Worm (Caenorhabditis elegans) whole organism, L4 larva: Measurements from ENCODE around the gene srh-293.
A peak's percentile ranks its signal among the peaks of the same experiment; 100 is the strongest.

ENCODE experiments used
- D1046.2 ChIP-seq: fragments of 200-800 bp; sonication (Bioruptor generic); IDR thresholded peaks from 2 replicates; pipeline ENCODE4 v1.3.6; 2022; ENCODE audit warnings: missing genetic modification characterization, missing compliant biosample characterization
- F10B5.3 ChIP-seq: sonication (generic microtip); optimal IDR thresholded peaks from 2 replicates; lab custom pipeline; 2016; ENCODE audit warnings: mild to moderate bottlenecking, missing genetic modification characterization, missing compliant biosample characterization
- F37D6.2 ChIP-seq: sonication (generic microtip); optimal IDR thresholded peaks from 2 replicates; lab custom pipeline; 2016; ENCODE audit warnings: mild to moderate bottlenecking, missing genetic modification characterization, missing compliant biosample characterization
- F49E8.2 ChIP-seq: sonication (generic microtip); optimal IDR thresholded peaks from 2 replicates; lab custom pipeline; 2016; ENCODE audit warnings: missing compliant biosample characterization, mild to moderate bottlenecking, missing genetic modification characterization, borderline replicate concordance
- R02D3.7 ChIP-seq: fragments of 150-350 bp; sonication (generic microtip); optimal IDR thresholded peaks from 3 replicates; lab custom pipeline; 2014; ENCODE audit warnings: missing biosample characterization, missing genetic modification characterization
- T26A8.4 ChIP-seq: fragments of 200-800 bp; sonication (Bioruptor generic); IDR thresholded peaks from 2 replicates; pipeline ENCODE4 v1.3.6; 2022; ENCODE audit warnings: missing genetic modification characterization, missing compliant biosample characterization
- Y48G9A.11 ChIP-seq: fragments of 200-800 bp; sonication (Bioruptor generic); IDR thresholded peaks from 2 replicates; pipeline ENCODE4 v1.3.6; 2022; ENCODE audit warnings: missing genetic modification reagents, missing genetic modification characterization, missing compliant biosample characterization
- Y5F2A.4 ChIP-seq: fragments of 200-800 bp; sonication (Bioruptor generic); optimal IDR thresholded peaks from 2 replicates; lab custom pipeline; 2018; ENCODE audit warnings: mild to moderate bottlenecking, missing genetic modification characterization, missing compliant biosample characterization
- aha-1 ChIP-seq: fragments of 150-350 bp; peaks from one replicate; lab custom pipeline; 2014; ENCODE audit warnings: missing biosample characterization, missing genetic modification characterization
- arid-1 ChIP-seq: fragments of 200-800 bp; sonication (Bioruptor generic); conservative IDR thresholded peaks from 2 replicates; pipeline ENCODE4 v1.3.6; 2022; ENCODE audit warnings: missing genetic modification reagents, missing genetic modification characterization, missing compliant biosample characterization
- ceh-20 ChIP-seq: fragments of 200-800 bp; sonication (Bioruptor generic); IDR thresholded peaks from 2 replicates; pipeline ENCODE4 v1.3.6; 2022; ENCODE audit warnings: missing genetic modification reagents, missing genetic modification characterization, missing compliant biosample characterization
- ceh-28 ChIP-seq: fragments of 150-350 bp; optimal IDR thresholded peaks from 2 replicates; lab custom pipeline; 2014; ENCODE audit warnings: missing biosample characterization, missing genetic modification reagents, missing genetic modification characterization
- ces-1 ChIP-seq: fragments of 150-350 bp; sonication (generic microtip); optimal IDR thresholded peaks from 4 replicates; lab custom pipeline; 2014; ENCODE audit warnings: missing biosample characterization, missing genetic modification reagents, missing genetic modification characterization
- cey-2 ChIP-seq: sonication (generic microtip); optimal IDR thresholded peaks from 3 replicates; lab custom pipeline; 2017; ENCODE audit warnings: missing genetic modification characterization, mild to moderate bottlenecking, missing compliant biosample characterization, antibody characterized with exemption, borderline replicate concordance; ENCODE audit not compliant: insufficient read depth
- dmd-9 ChIP-seq: fragments of 200-800 bp; sonication (Bioruptor generic); IDR thresholded peaks from 2 replicates; pipeline ENCODE4 v1.3.6; 2022; ENCODE audit warnings: missing genetic modification reagents, missing genetic modification characterization, missing compliant biosample characterization
- dve-1 ChIP-seq: sonication (generic microtip); optimal IDR thresholded peaks from 2 replicates; lab custom pipeline; 2017; ENCODE audit warnings: antibody characterized with exemption, mild to moderate bottlenecking, missing genetic modification characterization, missing compliant biosample characterization; ENCODE audit not compliant: insufficient read depth
- gei-8 ChIP-seq: fragments of 200-800 bp; sonication (Bioruptor generic); optimal IDR thresholded peaks from 2 replicates; lab custom pipeline; 2018; ENCODE audit warnings: mild to moderate bottlenecking, missing genetic modification characterization, missing compliant biosample characterization
- jun-1 ChIP-seq: fragments of 150-350 bp; optimal IDR thresholded peaks from 2 replicates; lab custom pipeline; 2014; ENCODE audit warnings: missing biosample characterization, missing genetic modification reagents, missing genetic modification characterization
- lim-7 ChIP-seq: fragments of 200-800 bp; sonication (Bioruptor generic); IDR thresholded peaks from 2 replicates; pipeline ENCODE4 v1.3.6; 2022; ENCODE audit warnings: missing genetic modification characterization, missing compliant biosample characterization
- lin-1 ChIP-seq: fragments of 200-800 bp; sonication (Bioruptor generic); IDR thresholded peaks from 2 replicates; pipeline ENCODE4 v1.3.6; 2022; ENCODE audit warnings: missing genetic modification reagents, missing genetic modification characterization, missing compliant biosample characterization
- lin-13 ChIP-seq: fragments of 150-350 bp; optimal IDR thresholded peaks from 2 replicates; lab custom pipeline; 2014; ENCODE audit warnings: missing biosample characterization, missing genetic modification reagents, missing genetic modification characterization
- lin-39 ChIP-seq: fragments of 150-350 bp; optimal IDR thresholded peaks from 2 replicates; lab custom pipeline; 2014; ENCODE audit warnings: missing biosample characterization, missing genetic modification reagents, missing genetic modification characterization
- lir-3 ChIP-seq: sonication (generic microtip); optimal IDR thresholded peaks from 2 replicates; lab custom pipeline; 2016; ENCODE audit warnings: mild to moderate bottlenecking, missing genetic modification characterization, missing compliant biosample characterization
- madf-5 ChIP-seq, 2 experiments: fragments of 200-800 bp; sonication (Bioruptor generic); IDR thresholded peaks; 2 replicates each; pipeline ENCODE4 v1.3.6; 2022; ENCODE audit warnings: missing compliant biosample characterization in 2 of 2, missing genetic modification characterization in 2 of 2
- madf-9 ChIP-seq: fragments of 200-800 bp; sonication (Bioruptor generic); conservative IDR thresholded peaks from 2 replicates; pipeline ENCODE4 v1.3.6; 2022; ENCODE audit warnings: missing genetic modification reagents, missing genetic modification characterization, missing compliant biosample characterization
- mxl-2 ChIP-seq: fragments of 200-800 bp; sonication (Bioruptor generic); conservative IDR thresholded peaks from 2 replicates; pipeline ENCODE4 v1.3.6; 2022; ENCODE audit warnings: missing genetic modification reagents, missing genetic modification characterization, missing compliant biosample characterization
- nhr-102 ChIP-seq: sonication (generic microtip); optimal IDR thresholded peaks from 2 replicates; lab custom pipeline; 2016; ENCODE audit warnings: mild to moderate bottlenecking, missing genetic modification characterization, moderate library complexity, missing compliant biosample characterization
- nhr-111 ChIP-seq: fragments of 200-800 bp; sonication (Bioruptor generic); optimal IDR thresholded peaks from 2 replicates; lab custom pipeline; 2018; ENCODE audit warnings: mild to moderate bottlenecking, missing genetic modification characterization, missing compliant biosample characterization
- nhr-237 ChIP-seq: sonication (generic microtip); optimal IDR thresholded peaks from 2 replicates; lab custom pipeline; 2017; ENCODE audit warnings: missing biosample characterization, missing genetic modification characterization
- nhr-28 ChIP-seq: fragments of 150-350 bp; optimal IDR thresholded peaks from 2 replicates; lab custom pipeline; 2014; ENCODE audit warnings: missing biosample characterization, missing genetic modification characterization
- nhr-41 ChIP-seq: fragments of 200-800 bp; sonication (Bioruptor generic); IDR thresholded peaks from 2 replicates; pipeline ENCODE4 v1.3.6; 2022; ENCODE audit warnings: missing genetic modification reagents, missing genetic modification characterization, missing compliant biosample characterization
- nhr-48 ChIP-seq: sonication (generic microtip); optimal IDR thresholded peaks from 2 replicates; lab custom pipeline; 2016; ENCODE audit warnings: mild to moderate bottlenecking, missing genetic modification characterization, missing compliant biosample characterization
- nhr-77 ChIP-seq: fragments of 150-350 bp; optimal IDR thresholded peaks from 2 replicates; lab custom pipeline; 2014; ENCODE audit warnings: missing biosample characterization, missing genetic modification characterization
- rbr-2 ChIP-seq: sonication (generic microtip); optimal IDR thresholded peaks from 2 replicates; lab custom pipeline; 2016; ENCODE audit warnings: missing genotype, missing genetic modification characterization, missing compliant biosample characterization
- sdz-12 ChIP-seq: fragments of 200-800 bp; sonication (Bioruptor generic); optimal IDR thresholded peaks from 2 replicates; lab custom pipeline; 2018; ENCODE audit warnings: mild to moderate bottlenecking, missing genetic modification characterization, missing compliant biosample characterization
- spr-3 ChIP-seq: fragments of 200-800 bp; sonication (Bioruptor generic); optimal IDR thresholded peaks from 2 replicates; lab custom pipeline; 2018; ENCODE audit warnings: mild to moderate bottlenecking, missing genetic modification characterization, missing compliant biosample characterization
- tra-1 ChIP-seq: fragments of 200-800 bp; sonication (Bioruptor generic); IDR thresholded peaks from 2 replicates; pipeline ENCODE4 v1.3.6; 2022; ENCODE audit warnings: missing genetic modification reagents, missing genetic modification characterization, missing compliant biosample characterization
- zag-1 ChIP-seq: fragments of 150-350 bp; optimal IDR thresholded peaks from 2 replicates; lab custom pipeline; 2014; ENCODE audit warnings: missing biosample characterization, missing genetic modification characterization
- zfp-2 ChIP-seq: sonication (generic microtip); optimal IDR thresholded peaks from 2 replicates; lab custom pipeline; 2016; ENCODE audit warnings: mild to moderate bottlenecking, missing genetic modification characterization, missing compliant biosample characterization
- zfp-3 ChIP-seq: fragments of 200-800 bp; sonication (Bioruptor generic); conservative IDR thresholded peaks from 2 replicates; pipeline ENCODE4 v1.3.6; 2022; ENCODE audit warnings: missing genetic modification reagents, missing genetic modification characterization, missing compliant biosample characterization
- zip-11 ChIP-seq: fragments of 200-800 bp; sonication (Bioruptor generic); IDR thresholded peaks from 2 replicates; pipeline ENCODE4 v1.3.6; 2022; ENCODE audit warnings: missing genetic modification characterization, missing compliant biosample characterization
- zip-2 ChIP-seq: fragments of 150-350 bp; optimal IDR thresholded peaks from 2 replicates; lab custom pipeline; 2014; ENCODE audit warnings: missing biosample characterization, missing genetic modification characterization
- ztf-7 ChIP-seq: fragments of 150-350 bp; optimal IDR thresholded peaks from 2 replicates; lab custom pipeline; 2014; ENCODE audit warnings: missing biosample characterization, missing genetic modification characterization

srh-293 gene

DNA sequence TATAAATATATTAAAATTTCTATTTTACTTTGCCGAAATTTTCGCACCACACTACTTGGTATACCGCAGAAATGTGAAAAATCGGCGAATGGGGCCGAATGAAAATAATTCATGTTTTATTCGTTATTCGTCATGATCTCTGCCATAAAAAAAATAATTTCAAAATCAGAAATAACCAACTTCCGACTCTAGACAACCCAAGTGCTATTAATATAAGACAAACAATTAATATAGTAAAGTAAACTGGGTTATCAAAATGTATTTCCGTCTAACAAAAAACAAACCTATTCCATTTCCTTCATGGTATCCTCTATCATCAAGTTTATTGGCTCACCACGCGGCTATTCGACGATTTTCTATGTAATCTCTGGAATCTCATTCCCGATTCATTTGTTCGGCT lies at the start of gene srh-293:
TSS of gene srh-293 (plus strand) at position 301 of the 400 bp plus-strand sequence.
- TF ChIP-seq Y5F2A.4 (no peak), tra-1 (GFP tag; lab: Robert Waterston, UW) (no peak), gei-8 (GFP tag; lab: Kevin White, UChicago) (no peak), lin-39 (tag; lab: Kevin White, UChicago) (no peak), ceh-20 (GFP tag; lab: Robert Waterston, UW) (no peak), ces-1 (GFP tag; lab: Kevin White, UChicago) (no peak), zip-2 (tag; lab: Kevin White, UChicago) (no peak), D1046.2 (no peak), lir-3 (no peak), R02D3.7 (tag; lab: Kevin White, UChicago) (no peak), mxl-2 (GFP tag; lab: Robert Waterston, UW) (no peak), zfp-3 (GFP tag; lab: Robert Waterston, UW) (no peak), T26A8.4 (no peak), jun-1 (tag; lab: Kevin White, UChicago) (no peak), nhr-237 (tag; lab: Kevin White, UChicago) (no peak), dve-1 (tag; lab: Kevin White, UChicago) (no peak), Y48G9A.11 (GFP tag; lab: Robert Waterston, UW) (no peak), F49E8.2 (tag; lab: Kevin White, UChicago) (no peak), madf-5 (GFP tag; IDR thresholded peaks at IDR 0.05; lab: Robert Waterston, UW) (no peak)

DNA sequence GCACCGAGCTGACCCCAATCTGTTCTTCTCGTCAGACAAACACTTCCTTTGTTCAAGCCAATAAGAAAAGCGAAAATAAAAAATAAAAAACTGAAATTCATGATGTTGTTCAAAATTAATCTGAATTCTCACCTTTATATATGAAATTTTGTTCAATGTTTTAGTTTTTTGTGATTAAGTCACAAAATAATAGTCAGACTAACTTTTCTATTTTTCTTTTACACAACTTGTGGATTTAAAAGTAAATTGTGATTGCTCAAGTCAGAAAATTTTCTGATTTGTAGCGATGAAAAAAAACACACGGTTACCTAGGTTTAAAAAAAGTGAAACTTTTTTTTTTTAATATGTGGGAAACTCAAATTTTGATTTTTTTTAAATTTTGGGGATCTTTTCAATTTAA lies 48.2 kb upstream of the srh-293 start, which contains the start of gene abf-3:
TSS of gene abf-3 (minus strand) at position 101 of the 400 bp plus-strand sequence.
- TF ChIP-seq aha-1 (tag; lab: Kevin White, UChicago) (peak; percentile 18), ceh-28 (no peak)

DNA sequence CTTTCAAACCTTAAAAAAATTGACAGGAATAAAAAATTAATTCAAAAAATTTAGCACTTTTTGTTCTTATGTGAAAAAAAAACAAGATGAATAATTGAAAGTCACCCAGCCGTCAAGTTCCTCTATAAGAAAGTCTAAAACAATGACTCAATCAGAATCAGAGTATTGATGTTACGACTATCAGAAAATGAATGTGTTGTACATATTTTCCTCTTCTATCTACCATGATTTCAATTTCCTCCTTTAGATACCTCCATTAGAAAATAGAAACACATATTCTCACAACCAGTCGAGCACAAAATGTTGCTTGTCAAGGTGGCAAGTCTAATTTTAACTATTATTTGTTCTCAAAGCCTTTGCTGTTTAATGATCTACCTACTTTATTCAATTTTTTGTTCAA lies 46.0 kb upstream of the srh-293 start, which contains the start of gene srbc-48:
TSS of gene srbc-48 (plus strand) at position 301 of the 400 bp plus-strand sequence.
- TF ChIP-seq aha-1 (tag; lab: Kevin White, UChicago) (peak; percentile 36), nhr-28 (tag; lab: Kevin White, UChicago) (no peak), tra-1 (GFP tag; lab: Robert Waterston, UW) (no peak), F10B5.3 (tag; lab: Kevin White, UChicago) (no peak), nhr-77 (no peak)
- TF ChIP-seq, all 104 proteins: peak for 1

DNA sequence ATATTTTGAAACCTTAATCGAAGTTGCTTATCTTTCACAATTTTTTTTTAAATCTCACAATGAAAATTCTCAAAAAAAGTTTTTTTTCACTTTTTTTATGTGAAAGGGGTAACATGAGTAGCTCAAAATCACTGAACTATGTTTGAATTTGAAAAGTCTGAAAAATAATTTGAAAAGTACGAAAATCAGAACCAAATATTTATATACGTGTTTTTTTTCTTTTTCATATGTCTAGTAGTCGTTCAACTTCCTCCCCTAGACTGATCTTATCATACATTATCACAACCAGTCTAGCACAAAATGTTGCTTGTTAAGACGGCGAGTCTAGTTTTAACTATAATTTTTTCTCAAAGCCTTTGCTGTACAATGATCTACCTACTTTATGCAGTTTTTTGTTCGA lies 44.5 kb upstream of the srh-293 start, which contains the start of gene srbc-49:
TSS of gene srbc-49 (plus strand) at position 301 of the 400 bp plus-strand sequence.
- TF ChIP-seq zfp-2 (tag; lab: Kevin White, UChicago) (no peak), lin-1 (GFP tag; lab: Robert Waterston, UW) (no peak), F49E8.2 (tag; lab: Kevin White, UChicago) (no peak), arid-1 (no peak), nhr-111 (GFP tag; lab: Kevin White, UChicago) (no peak), F37D6.2 (no peak), ztf-7 (tag; lab: Kevin White, UChicago) (no peak), cey-2 (tag; lab: Kevin White, UChicago) (no peak), zag-1 (tag; lab: Kevin White, UChicago) (no peak)

DNA sequence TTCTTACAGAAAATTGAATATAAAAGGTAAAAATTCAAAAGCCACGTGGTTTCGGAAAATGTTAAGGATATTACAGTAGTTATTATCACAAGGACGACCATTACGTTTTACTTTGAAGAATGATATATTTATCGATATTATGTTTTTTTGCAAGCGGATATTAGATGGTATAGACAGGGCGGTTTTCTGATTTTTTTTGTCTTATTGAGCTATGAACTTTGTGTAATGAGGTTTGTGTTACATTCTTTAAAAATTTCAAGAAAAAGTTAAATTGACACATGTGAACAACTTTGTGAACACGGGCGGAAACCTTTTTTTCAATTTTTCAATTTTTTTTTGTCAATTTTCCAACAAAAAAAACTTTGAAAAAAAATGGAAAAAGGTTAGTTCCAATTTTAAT lies 41.1 kb upstream of the srh-293 start, which contains the start of gene srbc-50:
TSS of gene srbc-50 (minus strand) at position 101 of the 400 bp plus-strand sequence.
- TF ChIP-seq lin-13 (GFP tag; lab: Kevin White, UChicago) (no peak), lir-3 (no peak), zag-1 (tag; lab: Kevin White, UChicago) (no peak), nhr-41 (GFP tag; lab: Robert Waterston, UW) (no peak), zip-11 (no peak), dmd-9 (GFP tag; lab: Robert Waterston, UW) (no peak), jun-1 (tag; lab: Kevin White, UChicago) (no peak), rbr-2 (tag; lab: Kevin White, UChicago) (no peak), arid-1 (no peak), sdz-12 (GFP tag; lab: Kevin White, UChicago) (no peak), spr-3 (GFP tag; lab: Kevin White, UChicago) (no peak), F49E8.2 (tag; lab: Kevin White, UChicago) (no peak), madf-9 (no peak), zfp-2 (tag; lab: Kevin White, UChicago) (no peak), nhr-48 (no peak), zip-2 (tag; lab: Kevin White, UChicago) (no peak), nhr-102 (tag; lab: Kevin White, UChicago) (no peak), lim-7 (GFP tag; lab: Robert Waterston, UW) (no peak), nhr-111 (GFP tag; lab: Kevin White, UChicago) (no peak)
